Fruit fly (Drosophila melanogaster): ENCODE data around the gene tomboy20.

The tomboy20 gene

dm6 chr3R:10784058-10784499 is 48.3 kb upstream of the tomboy20 start, which contains the start of the genes mRpL37 and Rbp1 (continued):
- TF ChIP-seq run (tag; optimal IDR thresholded peaks at IDR 0.05) (no peak), Scr (GFP tag; IDR thresholded peaks at IDR 0.05; ENCODE audit: partially characterized antibody) (peak; percentile 99), ci (GFP tag; IDR thresholded peaks at IDR 0.05) (no peak), Drgx (GFP tag; IDR thresholded peaks at IDR 0.05) (no peak), zen2 (GFP tag; IDR thresholded peaks at IDR 0.05; ENCODE audit: partially characterized antibody) (peak; percentile 55; the same call in 1 of the 3 replicates), CG12219 (GFP tag; optimal IDR thresholded peaks at IDR 0.05) (no peak), CG3407 (GFP tag; optimal IDR thresholded peaks at IDR 0.05) (no peak), CoRest (tag; optimal IDR thresholded peaks at IDR 0.05) (peak; percentile 90), CG6765 (GFP tag; optimal IDR thresholded peaks at IDR 0.05) (peak; percentile 29), B-H1 (GFP tag; IDR thresholded peaks at IDR 0.05) (peak; percentile 55; the same call in 1 of the 3 replicates), Neu2 (GFP tag; optimal IDR thresholded peaks at IDR 0.05; ENCODE audit: borderline replicate concordance) (no peak), pzg (GFP tag; optimal IDR thresholded peaks at IDR 0.05) (peak; percentile 50), Hmr (GFP tag; optimal IDR thresholded peaks at IDR 0.05) (no peak), Bdp1 (GFP tag; optimal IDR thresholded peaks at IDR 0.05) (peak; percentile 39), CG13624 (GFP tag; optimal IDR thresholded peaks at IDR 0.05) (peak; percentile 33), CG11696 (GFP tag; IDR thresholded peaks at IDR 0.05) (no peak), CG7987 (GFP tag; optimal IDR thresholded peaks at IDR 0.05) (no peak), sug (tag; optimal IDR thresholded peaks at IDR 0.05) (peak; percentile 88), Dp (GFP tag; optimal IDR thresholded peaks at IDR 0.05) (peak; percentile 13), gcm2 (GFP tag; optimal IDR thresholded peaks at IDR 0.05) (no peak), CG13424 (tag; optimal IDR thresholded peaks at IDR 0.05) (peak; percentile 87), CG31388 (GFP tag; optimal IDR thresholded peaks at IDR 0.05) (no peak), CG2116 (GFP tag; optimal IDR thresholded peaks at IDR 0.05) (peak; percentile 63), sqz (GFP tag; optimal IDR thresholded peaks at IDR 0.05) (no peak), CG7357 (GFP tag; IDR thresholded peaks at IDR 0.05) (peak; percentile 43; the same call in 1 of the 3 replicates), Dref (GFP tag; IDR thresholded peaks at IDR 0.05) (peak; percentile 46), Atf6 (GFP tag; IDR thresholded peaks at IDR 0.05) (no peak), prd (optimal IDR thresholded peaks at IDR 0.05) (no peak), prd (GFP tag; IDR thresholded peaks at IDR 0.05) (peak; percentile 90), Jarid2 (GFP tag; optimal IDR thresholded peaks at IDR 0.05) (no peak), Oaz (GFP tag; IDR thresholded peaks at IDR 0.05) (no peak), sd (tag; optimal IDR thresholded peaks at IDR 0.05) (peak; percentile 85), CG9817 (tag; optimal IDR thresholded peaks at IDR 0.05) (peak; percentile 87), CG5245 (GFP tag; optimal IDR thresholded peaks at IDR 0.05) (peak; percentile 61), MTF-1 (GFP tag; optimal IDR thresholded peaks at IDR 0.05; ENCODE audit: borderline replicate concordance) (no peak), Abd-B (GFP tag; optimal IDR thresholded peaks at IDR 0.05) (peak; percentile 93), CG14667 (GFP tag; IDR thresholded peaks at IDR 0.05) (peak; percentile 48), CG30020 (tag; optimal IDR thresholded peaks at IDR 0.05) (peak; percentile 85), Nf-YA (GFP tag; IDR thresholded peaks at IDR 0.05) (no peak), gfzf (GFP tag; optimal IDR thresholded peaks at IDR 0.05) (peak; percentile 42), wek (GFP tag; optimal IDR thresholded peaks at IDR 0.05) (no peak), row (GFP tag; IDR thresholded peaks at IDR 0.05) (peak; percentile 97), pb (GFP tag; optimal IDR thresholded peaks at IDR 0.05) (no peak), bowl (GFP tag; IDR thresholded peaks at IDR 0.05) (no peak), CG12299 (tag; optimal IDR thresholded peaks at IDR 0.05) (peak; percentile 55), CG8290 (GFP tag; optimal IDR thresholded peaks at IDR 0.05) (peak; percentile 71), CG8290 (tag; optimal IDR thresholded peaks at IDR 0.05) (no peak), vfl (GFP tag; optimal IDR thresholded peaks at IDR 0.05) (peak; percentile 55), ken (GFP tag; IDR thresholded peaks at IDR 0.05) (no peak; the same call in 2 of the 3 replicates), abd-A (tag; optimal IDR thresholded peaks at IDR 0.05) (no peak), Xrp1 (GFP tag; IDR thresholded peaks at IDR 0.05) (peak; percentile 45; the same call in 1 of the 2 replicates)

Data from whole organism, embryonic.